Worm (Caenorhabditis elegans): ENCODE measurements around the gene shc-2.
A peak's percentile ranks its signal among the peaks of the same experiment; 100 is the strongest.

Gene shc-2

ce11 chrII:5018578-5018977 is 49.6 kb downstream of the shc-2 start:
- no peak for TF ChIP-seq lsy-12 (tag; optimal IDR thresholded peaks at IDR 0.05)
- no peak for TF ChIP-seq nfya-1 (tag; optimal IDR thresholded peaks at IDR 0.05; ENCODE audit: insufficient read depth)
- TF ChIP-seq pha-4 (tag; optimal IDR thresholded peaks at IDR 0.05), result no peak
- no peak for TF ChIP-seq daf-12 (tag; optimal IDR thresholded peaks at IDR 0.05)
- TF ChIP-seq ceh-9 (tag; optimal IDR thresholded peaks at IDR 0.05), result no peak
- no peak for TF ChIP-seq nhr-77 (tag; optimal IDR thresholded peaks at IDR 0.05)

- peak; percentile 45 for TF ChIP-seq pqm-1 (tag; optimal IDR thresholded peaks at IDR 0.05)
- TF ChIP-seq nhr-43 (tag; optimal IDR thresholded peaks at IDR 0.05; ENCODE audit: poor library complexity, severe bottlenecking), result peak; percentile 59
- peak; percentile 32 for TF ChIP-seq ceh-28 (tag; optimal IDR thresholded peaks at IDR 0.05)
- peak; percentile 100 for TF ChIP-seq elt-2 (tag; optimal IDR thresholded peaks at IDR 0.05)
- TF ChIP-seq ztf-4 (tag; optimal IDR thresholded peaks at IDR 0.05), result no peak
- TF ChIP-seq pha-4 (tag; optimal IDR thresholded peaks at IDR 0.05), result peak; percentile 28
- TF ChIP-seq egl-27 (tag; optimal IDR thresholded peaks at IDR 0.05), result no peak
- TF ChIP-seq unc-62 (GFP tag; optimal IDR thresholded peaks at IDR 0.05), result no peak
- no peak for TF ChIP-seq aly-2 (tag; optimal IDR thresholded peaks at IDR 0.05)
- peak; percentile 54 for TF ChIP-seq jun-1 (tag; optimal IDR thresholded peaks at IDR 0.05)
- peak; percentile 15 for TF ChIP-seq nhr-23 (tag; optimal IDR thresholded peaks at IDR 0.05)
- TF ChIP-seq nhr-25 (tag; optimal IDR thresholded peaks at IDR 0.05), result peak; percentile 67
- TF ChIP-seq nfya-1 (tag; optimal IDR thresholded peaks at IDR 0.05; ENCODE audit: insufficient read depth), result peak; percentile 7
These were observed 50.6 kb downstream of the shc-2 start for ce11 chrII:5019389-5020108.

- TF ChIP-seq elt-2 (tag; optimal IDR thresholded peaks at IDR 0.05) (peak; percentile 88), nhr-77 (tag; optimal IDR thresholded peaks at IDR 0.05) (no peak), pha-4 (tag; optimal IDR thresholded peaks at IDR 0.05) (peak; percentile 33)
These were observed 51.6 kb downstream of the shc-2 start for ce11 chrII:5020513-5021081.

ce11 chrII:5021518-5021917 is 52.6 kb downstream of the shc-2 start:
- TF ChIP-seq nhr-25 (tag; optimal IDR thresholded peaks at IDR 0.05) (peak; percentile 75), zag-1 (tag; optimal IDR thresholded peaks at IDR 0.05) (no peak), lin-15B (tag; optimal IDR thresholded peaks at IDR 0.05) (no peak), elt-3 (tag; optimal IDR thresholded peaks at IDR 0.05) (peak in 1 of 3 experiments; percentile 3)

- no peak for TF ChIP-seq ztf-11 (tag; optimal IDR thresholded peaks at IDR 0.05)
- TF ChIP-seq elt-3 (tag; optimal IDR thresholded peaks at IDR 0.05), result no peak
- no peak for TF ChIP-seq nhr-76 (tag; optimal IDR thresholded peaks at IDR 0.05)
- no peak for TF ChIP-seq ceh-16 (tag; optimal IDR thresholded peaks at IDR 0.05)
- TF ChIP-seq lin-39 (tag; optimal IDR thresholded peaks at IDR 0.05), result no peak
- no peak for TF ChIP-seq tbx-2 (tag; optimal IDR thresholded peaks at IDR 0.05)
- TF ChIP-seq nhr-25 (tag; optimal IDR thresholded peaks at IDR 0.05), result no peak
- no peak for TF ChIP-seq nhr-11 (tag; optimal IDR thresholded peaks at IDR 0.05)
- peak; percentile 11 for TF ChIP-seq pha-4 (tag; optimal IDR thresholded peaks at IDR 0.05)
- no peak for TF ChIP-seq ama-1 (optimal IDR thresholded peaks at IDR 0.05)
- no peak for TF ChIP-seq nhr-67 (tag; optimal IDR thresholded peaks at IDR 0.05)
- no peak for TF ChIP-seq aly-2 (tag; optimal IDR thresholded peaks at IDR 0.05)
- TF ChIP-seq eor-1 (tag; optimal IDR thresholded peaks at IDR 0.05), result no peak
- no peak for TF ChIP-seq skn-1 (tag; optimal IDR thresholded peaks at IDR 0.05)
- TF ChIP-seq mdl-1 (tag; optimal IDR thresholded peaks at IDR 0.05), result no peak
- peak; percentile 98 for TF ChIP-seq elt-2 (tag; optimal IDR thresholded peaks at IDR 0.05)
- no peak for TF ChIP-seq nhr-23 (tag; optimal IDR thresholded peaks at IDR 0.05)
- TF ChIP-seq lsy-12 (tag; optimal IDR thresholded peaks at IDR 0.05), result no peak
- peak; percentile 60 for TF ChIP-seq pqm-1 (tag; optimal IDR thresholded peaks at IDR 0.05)
- no peak for TF ChIP-seq nhr-43 (tag; optimal IDR thresholded peaks at IDR 0.05; ENCODE audit: poor library complexity, severe bottlenecking)
- no peak for TF ChIP-seq daf-12 (tag; optimal IDR thresholded peaks at IDR 0.05)
- TF ChIP-seq fkh-10 (GFP tag; optimal IDR thresholded peaks at IDR 0.05), result no peak
- no peak for TF ChIP-seq ceh-82 (tag; optimal IDR thresholded peaks at IDR 0.05)
- TF ChIP-seq unc-39 (tag; optimal IDR thresholded peaks at IDR 0.05), result no peak
- TF ChIP-seq ceh-9 (tag; optimal IDR thresholded peaks at IDR 0.05), result no peak
These were observed 53.5 kb downstream of the shc-2 start, which contains the start of the genes nsy-1 and F59A6.13 for ce11 chrII:5022381-5022855. nsy-1 (plus strand) TSS chrII:5022757. F59A6.13 (plus strand) TSS chrII:5022805.

All from whole organism, L3 larva.